Fruit fly (Drosophila melanogaster) whole organism, embryonic: ENCODE results near the gene ph-p.

Experiments
- Asciz ChIP-seq: fragments of 200-800 bp; sonication (Bioruptor generic); optimal IDR thresholded peaks from 2 replicates; lab custom pipeline; 2017; ENCODE audit warnings: missing biosample characterization, mild to moderate bottlenecking, missing genetic modification characterization, missing genetic modification reagents
- CG11456 ChIP-seq: fragments of 200-800 bp; sonication (Bioruptor generic); IDR thresholded peaks from 3 replicates; pipeline ENCODE4 v1.3.6; 2022; ENCODE audit warnings: missing biosample characterization, missing genetic modification characterization
- CG12659 ChIP-seq: fragments of 200-800 bp; sonication (Bioruptor generic); optimal IDR thresholded peaks from 3 replicates; lab custom pipeline; 2017; ENCODE audit warnings: mild to moderate bottlenecking, missing biosample characterization, missing genetic modification reagents, missing genetic modification characterization
- CG13287 ChIP-seq: fragments of 200-800 bp; sonication (Bioruptor generic); IDR thresholded peaks from 2 replicates; pipeline ENCODE4 v1.3.6; 2022; ENCODE audit warnings: missing biosample characterization, missing genetic modification characterization; ENCODE audit not compliant: partially characterized antibody
- CG13424 ChIP-seq: fragments of 200-800 bp; sonication (Bioruptor generic); optimal IDR thresholded peaks from 2 replicates; lab custom pipeline; 2019; ENCODE audit warnings: missing biosample characterization, mild to moderate bottlenecking, missing genetic modification characterization, moderate library complexity
- CG13624 ChIP-seq: fragments of 200-800 bp; sonication (Bioruptor generic); optimal IDR thresholded peaks from 2 replicates; lab custom pipeline; 2016; ENCODE audit warnings: missing biosample characterization, missing genetic modification characterization
- CG17361 ChIP-seq: fragments of 200-800 bp; sonication (Bioruptor generic); IDR thresholded peaks from 3 replicates; pipeline ENCODE4 v1.3.6; 2022; ENCODE audit warnings: missing biosample characterization, missing genetic modification characterization
- CG18262 ChIP-seq: fragments of 200-800 bp; optimal IDR thresholded peaks from 3 replicates; lab custom pipeline; 2019; ENCODE audit warnings: missing biosample characterization, mild to moderate bottlenecking, missing genetic modification characterization, moderate library complexity
- CG2116 ChIP-seq: fragments of 200-800 bp; sonication (Bioruptor generic); optimal IDR thresholded peaks from 3 replicates; lab custom pipeline; 2018; ENCODE audit warnings: missing biosample characterization, mild to moderate bottlenecking, missing genetic modification characterization
- CG31365 ChIP-seq: fragments of 200-800 bp; sonication (Bioruptor generic); optimal IDR thresholded peaks from 2 replicates; lab custom pipeline; 2018; ENCODE audit warnings: missing biosample characterization, mild to moderate bottlenecking, missing genetic modification characterization
- CG33213 ChIP-seq: fragments of 200-800 bp; sonication (Bioruptor generic); optimal IDR thresholded peaks from 3 replicates; lab custom pipeline; 2016; ENCODE audit warnings: missing biosample characterization, missing genetic modification characterization
- CG4854 ChIP-seq: fragments of 200-800 bp; sonication (Bioruptor generic); optimal IDR thresholded peaks from 2 replicates; lab custom pipeline; 2016; ENCODE audit warnings: missing biosample characterization, missing genetic modification characterization, inconsistent platforms
- CG6254 ChIP-seq: fragments of 200-800 bp; sonication (Bioruptor generic); optimal IDR thresholded peaks from 3 replicates; lab custom pipeline; 2017; ENCODE audit warnings: mild to moderate bottlenecking, missing biosample characterization, missing genetic modification reagents, missing genetic modification characterization
- CG6854 ChIP-seq: fragments of 200-800 bp; sonication (Bioruptor generic); optimal IDR thresholded peaks from 3 replicates; lab custom pipeline; 2017; ENCODE audit warnings: missing biosample characterization, mild to moderate bottlenecking, missing genetic modification characterization
- CG7745 ChIP-seq: fragments of 200-800 bp; sonication (Bioruptor generic); optimal IDR thresholded peaks from 2 replicates; lab custom pipeline; 2018; ENCODE audit warnings: missing biosample characterization, mild to moderate bottlenecking, missing genetic modification characterization, moderate library complexity
- CG8765 ChIP-seq: fragments of 200-800 bp; sonication (Bioruptor generic); IDR thresholded peaks from 2 replicates; pipeline ENCODE4 v1.3.6; 2022; ENCODE audit warnings: missing biosample characterization, missing genetic modification characterization
- CG8944 ChIP-seq: fragments of 200-800 bp; sonication (Bioruptor generic); optimal IDR thresholded peaks from 3 replicates; lab custom pipeline; 2016; ENCODE audit warnings: missing biosample characterization, missing genetic modification characterization
- CG9932 ChIP-seq: fragments of 200-800 bp; sonication (Bioruptor generic); IDR thresholded peaks from 2 replicates; pipeline ENCODE4 v1.3.6; 2022; ENCODE audit warnings: missing biosample characterization, missing genetic modification characterization
- CoRest ChIP-seq: fragments of 200-800 bp; sonication (Bioruptor generic); optimal IDR thresholded peaks from 3 replicates; lab custom pipeline; 2018; ENCODE audit warnings: missing biosample characterization, mild to moderate bottlenecking, missing genetic modification characterization, moderate library complexity
- Dip3 ChIP-seq: fragments of 200-800 bp; sonication (Bioruptor generic); optimal IDR thresholded peaks from 3 replicates; lab custom pipeline; 2016; ENCODE audit warnings: missing biosample characterization, missing genetic modification characterization
- Dref ChIP-seq: fragments of 200-800 bp; sonication (Bioruptor generic); IDR thresholded peaks from 2 replicates; pipeline ENCODE4 v1.3.6; 2022; ENCODE audit warnings: missing biosample characterization, missing genetic modification characterization
- Eip74EF ChIP-seq, 2 experiments: fragments of 200-800 bp in 1 of 2; fragments of >200 bp in 1 of 2; sonication (Bioruptor generic) in 1 of 2; optimal IDR thresholded peaks; 2 replicates each; lab custom pipeline; 2017 to 2019; ENCODE audit warnings: missing biosample characterization in 2 of 2, missing genetic modification characterization in 2 of 2, mild to moderate bottlenecking in 1 of 2, moderate library complexity in 1 of 2
- H15 ChIP-seq: fragments of 200-800 bp; sonication (Bioruptor generic); IDR thresholded peaks from 3 replicates; pipeline ENCODE4 v1.3.6; 2022; ENCODE audit warnings: missing biosample characterization, missing genetic modification characterization
- HLH54F ChIP-seq: fragments of 200-800 bp; sonication (Bioruptor generic); optimal IDR thresholded peaks from 3 replicates; lab custom pipeline; 2016; ENCODE audit warnings: missing biosample characterization, missing genetic modification characterization
- MTF-1 ChIP-seq: fragments of 200-800 bp; sonication (Bioruptor generic); optimal IDR thresholded peaks from 2 replicates; lab custom pipeline; 2018; ENCODE audit warnings: missing biosample characterization, mild to moderate bottlenecking, missing genetic modification characterization, borderline replicate concordance
- Nf-YB ChIP-seq: fragments of 200-800 bp; sonication (Bioruptor generic); optimal IDR thresholded peaks from 3 replicates; lab custom pipeline; 2019; ENCODE audit warnings: missing biosample characterization, mild to moderate bottlenecking, missing genetic modification characterization, moderate library complexity
- PHDP ChIP-seq: fragments of 200-800 bp; sonication (Bioruptor generic); optimal IDR thresholded peaks from 3 replicates; lab custom pipeline; 2018; ENCODE audit warnings: missing biosample characterization, mild to moderate bottlenecking, missing genetic modification characterization, moderate library complexity
- Rfx ChIP-seq: fragments of 200-800 bp; sonication (Bioruptor generic); IDR thresholded peaks from 2 replicates; pipeline ENCODE4 v1.3.6; 2022; ENCODE audit warnings: missing biosample characterization, missing genetic modification characterization
- Sin3A ChIP-seq: fragments of >200 bp; optimal IDR thresholded peaks from 2 replicates; lab custom pipeline; 2018
- Stat92E ChIP-seq, 3 experiments: fragments of >200 bp in 2 of 3; fragments of 200-800 bp in 1 of 3; sonication (Bioruptor generic) in 1 of 3; optimal IDR thresholded peaks; 2 replicates each; lab custom pipeline; 2017 to 2019; ENCODE audit warnings: missing biosample characterization in 3 of 3, missing genetic modification characterization in 3 of 3, mild to moderate bottlenecking in 1 of 3, moderate library complexity in 1 of 3
- Trl ChIP-seq, 3 experiments: fragments of >200 bp in 2 of 3; fragments of 200-800 bp in 1 of 3; sonication (Bioruptor generic) in 1 of 3; optimal IDR thresholded peaks; 2 replicates in 1 of 3; 3 replicates in 2 of 3; lab custom pipeline; 2016 to 2017; ENCODE audit warnings: missing biosample characterization in 1 of 3, missing genetic modification characterization in 1 of 3
- chif ChIP-seq, 2 experiments: fragments of 200-800 bp; sonication (Bioruptor generic); optimal IDR thresholded peaks; 3 replicates each; lab custom pipeline; 2016; ENCODE audit warnings: missing biosample characterization in 2 of 2, missing genetic modification characterization in 2 of 2
- ci ChIP-seq: fragments of 200-800 bp; sonication (Bioruptor generic); IDR thresholded peaks from 3 replicates; pipeline ENCODE4 v1.3.6; 2022; ENCODE audit warnings: missing biosample characterization, missing genetic modification characterization
- dan ChIP-seq: fragments of 200-800 bp; sonication (Bioruptor generic); IDR thresholded peaks from 2 replicates; pipeline ENCODE4 v1.3.6; 2022; ENCODE audit warnings: missing biosample characterization, missing genetic modification characterization
- dati ChIP-seq: fragments of 200-800 bp; sonication (Bioruptor generic); IDR thresholded peaks from 2 replicates; pipeline ENCODE4 v1.3.6; 2022; ENCODE audit warnings: missing biosample characterization, missing genetic modification characterization
- disco-r ChIP-seq: fragments of 200-800 bp; sonication (Bioruptor generic); optimal IDR thresholded peaks from 2 replicates; lab custom pipeline; 2016; ENCODE audit warnings: missing biosample characterization, missing genetic modification characterization
- dm ChIP-seq: fragments of 200-800 bp; sonication (Bioruptor generic); optimal IDR thresholded peaks from 3 replicates; lab custom pipeline; 2016; ENCODE audit warnings: missing biosample characterization, missing genetic modification characterization
- dmrt11E ChIP-seq: fragments of 200-800 bp; sonication (Bioruptor generic); optimal IDR thresholded peaks from 3 replicates; lab custom pipeline; 2018; ENCODE audit warnings: missing biosample characterization, mild to moderate bottlenecking, missing genetic modification characterization, moderate library complexity
- dmrt99B ChIP-seq: fragments of 200-800 bp; sonication (Bioruptor generic); optimal IDR thresholded peaks from 2 replicates; lab custom pipeline; 2018; ENCODE audit warnings: missing biosample characterization, mild to moderate bottlenecking, missing genetic modification characterization, moderate library complexity
- ewg ChIP-seq: fragments of 200-800 bp; sonication (Bioruptor generic); optimal IDR thresholded peaks from 3 replicates; lab custom pipeline; 2017; ENCODE audit warnings: mild to moderate bottlenecking, missing biosample characterization, missing genetic modification reagents, missing genetic modification characterization
- hbn ChIP-seq: fragments of 200-800 bp; sonication (Bioruptor generic); IDR thresholded peaks from 2 replicates; pipeline ENCODE4 v1.3.6; 2022; ENCODE audit warnings: missing biosample characterization, missing genetic modification characterization; ENCODE audit not compliant: partially characterized antibody
- lilli ChIP-seq: fragments of 200-800 bp; sonication (Bioruptor generic); optimal IDR thresholded peaks from 3 replicates; lab custom pipeline; 2016; ENCODE audit warnings: missing biosample characterization, missing genetic modification characterization
- nau ChIP-seq: fragments of 200-800 bp; sonication (Bioruptor generic); optimal IDR thresholded peaks from 3 replicates; lab custom pipeline; 2017; ENCODE audit warnings: missing biosample characterization, mild to moderate bottlenecking, missing genetic modification characterization, missing genetic modification reagents
- pan ChIP-seq, 4 experiments: fragments of >200 bp in 3 of 4; fragments of 200-800 bp in 1 of 4; sonication (Bioruptor generic) in 1 of 4; optimal IDR thresholded peaks in 3 of 4; IDR thresholded peaks in 1 of 4; 2 replicates each; pipeline versions ENCODE4 v1.3.6 to Lab custom; 2017 to 2022; ENCODE audit warnings: missing biosample characterization in 2 of 4, missing genetic modification characterization in 2 of 4, mixed read lengths in 1 of 4
- pfk ChIP-seq: fragments of 200-800 bp; sonication (Bioruptor generic); optimal IDR thresholded peaks from 2 replicates; lab custom pipeline; 2018; ENCODE audit warnings: missing biosample characterization, mild to moderate bottlenecking, missing genetic modification characterization, moderate library complexity
- sd ChIP-seq: fragments of 200-800 bp; sonication (Bioruptor generic); optimal IDR thresholded peaks from 3 replicates; lab custom pipeline; 2018; ENCODE audit warnings: missing biosample characterization, mild to moderate bottlenecking, missing genetic modification characterization, moderate library complexity
- seq ChIP-seq: fragments of 200-800 bp; sonication (Bioruptor generic); IDR thresholded peaks from 2 replicates; pipeline ENCODE4 v1.3.6; 2022; ENCODE audit warnings: missing biosample characterization, missing genetic modification characterization
- sr ChIP-seq: fragments of 200-800 bp; sonication (Bioruptor generic); IDR thresholded peaks from 3 replicates; pipeline ENCODE4 v1.3.6; 2022; ENCODE audit warnings: missing biosample characterization, missing genetic modification characterization

Gene ph-p

DNA sequence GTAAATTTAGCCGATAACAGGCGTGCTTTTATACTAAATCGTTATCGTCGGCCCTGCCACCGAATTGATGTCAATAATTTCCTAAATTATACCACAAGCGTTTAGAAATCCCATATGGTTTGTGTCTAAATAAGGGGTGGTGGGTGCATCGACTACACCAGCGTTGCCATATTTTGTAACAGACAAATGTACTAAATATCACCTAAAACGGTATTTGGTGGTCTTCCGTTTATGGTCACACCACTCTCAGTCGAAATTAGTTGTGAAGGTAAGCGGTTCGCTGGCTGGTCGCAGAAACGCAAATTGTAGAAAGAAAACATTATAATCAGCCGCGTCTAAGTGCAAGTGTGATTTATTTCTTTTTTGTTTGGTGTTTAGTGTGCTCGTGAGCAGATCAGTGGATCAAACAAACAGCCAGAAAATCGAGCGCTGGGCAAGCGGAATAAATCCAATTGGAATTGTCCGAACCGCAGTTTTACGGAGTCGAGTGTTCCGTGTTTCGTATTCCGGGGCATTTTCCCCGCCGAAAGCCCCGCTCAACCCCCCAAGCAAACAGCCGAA lies 57.7 kb downstream of the ph-p start, which contains the start of the genes CG16903 and Unc-76 (continued):
- TF ChIP-seq HLH54F (GFP tag; lab: Kevin White, UChicago) (peak; percentile 35), PHDP (tag; lab: Kevin White, UChicago) (peak; percentile 59), CG9932 (GFP tag; lab: Robert Waterston, UW) (peak; percentile 37; the same call in 1 of the 2 replicates), disco-r (GFP tag; lab: Kevin White, UChicago) (no peak), CG31365 (tag; lab: Kevin White, UChicago) (peak; percentile 37), Asciz (GFP tag; lab: Kevin White, UChicago) (peak; percentile 4), lilli (GFP tag; lab: Kevin White, UChicago) (peak; percentile 41), dm (GFP tag; lab: Kevin White, UChicago) (peak; percentile 60), CG13624 (GFP tag; lab: Kevin White, UChicago) (peak; percentile 67), nau (peak; percentile 38), CG8765 (no peak), pfk (peak; percentile 64), CG13424 (tag; lab: Kevin White, UChicago) (peak; percentile 33), dmrt11E (tag; lab: Kevin White, UChicago) (peak; percentile 8), H15 (GFP tag; lab: Robert Waterston, UW) (no peak), Eip74EF (GFP tag; optimal IDR thresholded peaks at IDR 0.05; lab: Kevin White, UChicago) (peak in 1 of 2 experiments; percentile 61), sd (tag; lab: Kevin White, UChicago) (peak; percentile 48), CG13287 (GFP tag; lab: Robert Waterston, UW) (peak; percentile 67), Dip3 (peak; percentile 47), ci (GFP tag; lab: Robert Waterston, UW) (peak; percentile 74), Trl (optimal IDR thresholded peaks at IDR 0.05; lab: Kevin White, UChicago) (no peak), Trl (GFP tag; optimal IDR thresholded peaks at IDR 0.05; lab: Kevin White, UChicago) (peak; percentile 51), CG8944 (peak; percentile 1), CG12659 (GFP tag; lab: Kevin White, UChicago) (peak; percentile 91), seq (GFP tag; lab: Robert Waterston, UW) (peak; percentile 62; the same call in 1 of the 2 replicates), CG11456 (GFP tag; lab: Robert Waterston, UW) (0 out of 3 replicates have a peak, but pooled peaks have one; percentile 20), pan (optimal IDR thresholded peaks at IDR 0.05; lab: Kevin White, UChicago) (no peak), pan (GFP tag; optimal IDR thresholded peaks at IDR 0.05 in 1 of 2, IDR thresholded peaks at IDR 0.05 in 1 of 2) (no peak), CG2116 (GFP tag; lab: Kevin White, UChicago) (peak; percentile 97), Sin3A (peak; percentile 77), CG4854 (peak; percentile 14), ewg (GFP tag; lab: Kevin White, UChicago) (peak; percentile 18), dati (GFP tag; lab: Robert Waterston, UW) (no peak), sr (GFP tag; lab: Robert Waterston, UW) (0 out of 3 replicates have a peak, but pooled peaks have one; percentile 7), CG17361 (GFP tag; lab: Robert Waterston, UW) (peak; percentile 31; the same call in 1 of the 3 replicates), Dref (GFP tag; lab: Robert Waterston, UW) (peak; percentile 79), dan (GFP tag; lab: Robert Waterston, UW) (no peak), dmrt99B (tag; lab: Kevin White, UChicago) (peak; percentile 7), Rfx (GFP tag; lab: Robert Waterston, UW) (peak; percentile 47), CG18262 (tag; lab: Kevin White, UChicago) (peak; percentile 37), CG33213 (GFP tag; lab: Kevin White, UChicago) (peak; percentile 91), Stat92E (GFP tag; optimal IDR thresholded peaks at IDR 0.05; lab: Kevin White, UChicago) (peak in 1 of 3 experiments; percentile 87), MTF-1 (GFP tag; lab: Kevin White, UChicago) (peak; percentile 59), CG6854 (GFP tag; lab: Kevin White, UChicago) (peak; percentile 31), CoRest (peak; percentile 46), hbn (GFP tag; lab: Robert Waterston, UW) (peak; percentile 42; the same call in 1 of the 2 replicates), CG6254 (GFP tag; lab: Kevin White, UChicago) (peak; percentile 7), Nf-YB (GFP tag; lab: Kevin White, UChicago) (peak; percentile 27), chif (GFP tag; optimal IDR thresholded peaks at IDR 0.05; lab: Kevin White, UChicago) (peak; percentile 16 to 33), CG7745 (tag; lab: Kevin White, UChicago) (no peak)
